Worm (Caenorhabditis elegans): ENCODE data around the gene ttr-18.

DNA sequence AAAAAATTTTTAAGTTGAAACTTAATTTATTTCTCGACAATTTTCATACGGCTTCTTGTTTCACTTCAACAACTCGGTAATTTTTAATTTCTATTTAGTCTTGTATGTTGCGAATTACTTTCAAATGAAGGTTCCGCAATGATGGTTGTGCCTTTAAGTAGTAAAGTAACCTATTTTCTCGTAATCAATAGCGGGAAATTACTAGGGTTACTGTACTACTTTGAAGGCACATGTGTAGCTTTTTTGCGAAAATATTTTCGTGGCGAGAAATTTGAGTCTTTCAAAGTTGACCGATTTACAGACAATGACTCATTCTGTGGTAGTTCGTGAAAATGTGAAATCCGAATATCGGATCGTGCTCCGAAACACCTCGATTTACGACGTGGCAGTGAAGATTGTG lies 31.6 kb upstream of the ttr-18 start, which contains the start of gene B0334.10:
- TF ChIP-seq hlh-8 (tag; optimal IDR thresholded peaks at IDR 0.05): no peak
- no peak for TF ChIP-seq ceh-22 (tag; optimal IDR thresholded peaks at IDR 0.05)
- no peak for TF ChIP-seq ceh-9 (tag; optimal IDR thresholded peaks at IDR 0.05)
- no peak for TF ChIP-seq eyg-1 (tag; optimal IDR thresholded peaks at IDR 0.05)
- no peak for TF ChIP-seq rnt-1 (tag; optimal IDR thresholded peaks at IDR 0.05)
- no peak for TF ChIP-seq tbx-2 (tag; optimal IDR thresholded peaks at IDR 0.05)
- TF ChIP-seq pha-4 (tag; optimal IDR thresholded peaks at IDR 0.05): no peak
- TF ChIP-seq pqm-1 (tag; optimal IDR thresholded peaks at IDR 0.05): no peak
- no peak for TF ChIP-seq unc-86 (tag; optimal IDR thresholded peaks at IDR 0.05)
